Worm (Caenorhabditis elegans): Measurements from ENCODE around the gene F46E10.3.

DNA sequence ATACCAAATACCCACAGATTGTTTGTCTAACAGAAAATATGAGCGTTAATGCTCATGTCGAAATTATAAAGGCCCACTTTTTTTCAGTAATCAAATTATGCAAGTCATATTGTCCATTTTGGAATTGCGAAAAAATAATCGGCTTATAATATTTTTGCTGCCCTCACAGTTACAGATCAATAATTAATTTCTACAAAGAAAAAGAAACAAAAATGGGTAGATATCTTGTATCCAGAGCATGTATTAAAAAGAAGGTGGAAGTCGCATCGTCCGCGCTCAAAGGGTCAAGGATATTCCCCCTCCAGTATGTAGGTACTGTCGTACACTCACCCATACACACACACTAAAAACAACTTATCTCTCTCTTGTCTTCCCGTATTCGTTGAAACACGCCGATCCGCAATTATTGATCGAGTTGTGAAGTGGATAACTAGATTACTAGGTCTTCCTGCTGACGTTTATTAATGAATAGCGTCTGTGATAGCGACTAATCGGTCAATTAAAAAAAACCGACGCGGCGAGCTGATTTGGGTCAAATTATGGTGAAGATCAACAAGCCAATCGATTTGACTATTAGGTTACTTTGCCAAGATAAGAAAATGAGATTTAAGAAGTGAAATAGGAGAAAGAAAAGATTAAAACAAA, 4.2 kb upstream of the F46E10.3 start:
- TF ChIP-seq ztf-23 (GFP tag; IDR thresholded peaks at IDR 0.05) (no peak), med-1 (GFP tag; optimal IDR thresholded peaks at IDR 0.05; ENCODE audit: insufficient read depth) (no peak), T22C8.4 (GFP tag; IDR thresholded peaks at IDR 0.05) (0 out of 2 replicates have a peak, but pooled peaks have one; percentile 18), tab-1 (GFP tag; IDR thresholded peaks at IDR 0.05) (no peak), flt-1 (GFP tag; IDR thresholded peaks at IDR 0.05) (no peak)
